Worm (Caenorhabditis elegans) whole organism, early embryonic: ENCODE data around the gene rnst-2.

Experiments
- B0310.2 ChIP-seq: sonication (generic microtip); optimal IDR thresholded peaks from 2 replicates; lab custom pipeline; 2016; ENCODE audit warnings: mild to moderate bottlenecking, missing genetic modification characterization, missing compliant biosample characterization
- F13C5.2 ChIP-seq: sonication (generic microtip); optimal IDR thresholded peaks from 2 replicates; lab custom pipeline; 2017; ENCODE audit warnings: mild to moderate bottlenecking, missing genetic modification characterization, inconsistent platforms, missing compliant biosample characterization
- ama-1 ChIP-seq: fragments of 150-350 bp; optimal IDR thresholded peaks from 2 replicates; lab custom pipeline; 2014
- ceh-36 ChIP-seq: sonication (generic microtip); optimal IDR thresholded peaks from 2 replicates; lab custom pipeline; 2016; ENCODE audit warnings: missing genetic modification characterization, inconsistent platforms, missing compliant biosample characterization
- ets-7 ChIP-seq: sonication (generic microtip); optimal IDR thresholded peaks from 2 replicates; lab custom pipeline; 2016; ENCODE audit warnings: missing genotype, missing genetic modification characterization, missing compliant biosample characterization
- flt-1 ChIP-seq: fragments of 200-800 bp; sonication (Bioruptor generic); IDR thresholded peaks from 2 replicates; pipeline ENCODE4 v1.3.6; 2022; ENCODE audit warnings: missing genetic modification characterization, missing compliant biosample characterization
- hmbx-1 ChIP-seq: sonication (generic microtip); optimal IDR thresholded peaks from 2 replicates; lab custom pipeline; 2016; ENCODE audit warnings: mild to moderate bottlenecking, missing genetic modification characterization, missing compliant biosample characterization
- hmg-4 ChIP-seq: fragments of 200-800 bp; sonication (Bioruptor generic); optimal IDR thresholded peaks from 2 replicates; lab custom pipeline; 2018; ENCODE audit warnings: mild to moderate bottlenecking, missing genetic modification characterization, missing compliant biosample characterization
- pes-1 ChIP-seq: fragments of 200-800 bp; sonication (Bioruptor generic); IDR thresholded peaks from 2 replicates; pipeline ENCODE4 v1.3.6; 2022; ENCODE audit warnings: missing genetic modification reagents, missing genetic modification characterization, missing compliant biosample characterization
- scrt-1 ChIP-seq: fragments of 200-800 bp; sonication (Bioruptor generic); IDR thresholded peaks from 2 replicates; pipeline ENCODE4 v1.3.6; 2022; ENCODE audit warnings: missing genetic modification characterization, missing compliant biosample characterization
- tbx-11 ChIP-seq: fragments of 200-800 bp; sonication (Bioruptor generic); IDR thresholded peaks from 2 replicates; pipeline ENCODE4 v1.3.6; 2022; ENCODE audit warnings: missing genetic modification characterization, missing compliant biosample characterization
- tbx-37 ChIP-seq: fragments of 200-800 bp; sonication (Bioruptor generic); conservative IDR thresholded peaks from 2 replicates; pipeline ENCODE4 v1.3.6; 2022; ENCODE audit warnings: missing genetic modification reagents, missing genetic modification characterization, missing compliant biosample characterization
- tra-4 ChIP-seq: sonication (generic microtip); optimal IDR thresholded peaks from 2 replicates; lab custom pipeline; 2017; ENCODE audit warnings: missing genetic modification characterization, missing compliant biosample characterization

DNA sequence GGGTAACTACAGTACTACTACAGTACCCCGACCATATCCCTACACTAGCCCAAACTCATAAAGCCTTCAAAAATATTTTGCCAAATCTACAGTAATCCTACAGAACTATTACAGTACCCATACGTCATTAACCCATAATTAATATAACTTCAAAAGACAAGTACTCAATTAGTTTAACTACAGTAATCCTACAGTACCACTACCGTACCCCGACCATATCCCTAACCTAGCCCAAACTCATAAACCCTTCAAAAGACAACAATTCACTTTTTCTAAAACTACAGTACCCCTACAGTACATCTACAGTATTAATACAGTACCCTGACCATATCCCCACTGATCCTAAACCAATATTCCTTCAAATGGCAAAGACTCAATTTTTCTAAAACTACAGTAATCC, 47.8 kb upstream of the rnst-2 start:
- TF ChIP-seq F13C5.2 (tag; lab: Kevin White, UChicago) (no peak), hmg-4 (GFP tag; lab: Kevin White, UChicago) (no peak), tra-4 (no peak), hmbx-1 (tag; lab: Kevin White, UChicago) (no peak), ceh-36 (tag; lab: Kevin White, UChicago) (no peak), flt-1 (no peak), pes-1 (GFP tag; lab: Robert Waterston, UW) (no peak), ama-1 (lab: Kevin White, UChicago) (no peak), tbx-11 (GFP tag; lab: Robert Waterston, UW) (no peak), scrt-1 (GFP tag; lab: Robert Waterston, UW) (no peak), ets-7 (tag; lab: Kevin White, UChicago) (no peak), tbx-37 (no peak), B0310.2 (tag; lab: Kevin White, UChicago) (no peak)
